Worm (Caenorhabditis elegans): ENCODE data around the gene ptr-19.

ce11 chrIII:10816045-10816444 lies 34.4 kb downstream of the ptr-19 start:
- TF ChIP-seq him-1 (tag; optimal IDR thresholded peaks at IDR 0.05) (no peak), dao-5 (tag; optimal IDR thresholded peaks at IDR 0.05) (no peak)
